Fruit fly (Drosophila melanogaster) whole organism, embryonic: Measurements from ENCODE around the gene CG3434.

Experiments used
- Adf1 ChIP-seq: fragments of 200-800 bp; sonication (Bioruptor generic); IDR thresholded peaks from 2 replicates; pipeline ENCODE4 v1.3.6; 2022; ENCODE audit warnings: missing biosample characterization, missing genetic modification characterization
- CG10209 ChIP-seq: fragments of 200-800 bp; sonication (Bioruptor generic); optimal IDR thresholded peaks from 3 replicates; lab custom pipeline; 2017; ENCODE audit warnings: missing biosample characterization, mild to moderate bottlenecking, missing genetic modification characterization, missing genetic modification reagents
- CG1024 ChIP-seq: fragments of 200-800 bp; sonication (Bioruptor generic); IDR thresholded peaks from 2 replicates; pipeline ENCODE4 v1.3.6; 2022; ENCODE audit warnings: missing biosample characterization, missing genetic modification characterization
- CG13775 ChIP-seq: fragments of 200-800 bp; sonication (Bioruptor generic); optimal IDR thresholded peaks from 3 replicates; lab custom pipeline; 2017; ENCODE audit warnings: missing biosample characterization, mild to moderate bottlenecking, missing genetic modification characterization
- CG13894 ChIP-seq: fragments of 200-800 bp; sonication (Bioruptor generic); optimal IDR thresholded peaks from 3 replicates; lab custom pipeline; 2018; ENCODE audit warnings: missing biosample characterization, mild to moderate bottlenecking, missing genetic modification characterization, moderate library complexity
- CG14441 ChIP-seq: fragments of 200-800 bp; sonication (Bioruptor generic); IDR thresholded peaks from 2 replicates; pipeline ENCODE4 v1.3.6; 2022; ENCODE audit warnings: missing biosample characterization, missing genetic modification characterization
- CG14860 ChIP-seq: fragments of 200-800 bp; sonication (Bioruptor generic); IDR thresholded peaks from 3 replicates; pipeline ENCODE4 v1.3.6; 2022; ENCODE audit warnings: missing biosample characterization, missing genetic modification characterization; ENCODE audit not compliant: partially characterized antibody
- CG15011 ChIP-seq: fragments of 200-800 bp; sonication (Bioruptor generic); optimal IDR thresholded peaks from 3 replicates; lab custom pipeline; 2018; ENCODE audit warnings: missing biosample characterization, mild to moderate bottlenecking, missing genetic modification characterization
- CG15073 ChIP-seq: fragments of 200-800 bp; sonication (Bioruptor generic); optimal IDR thresholded peaks from 2 replicates; lab custom pipeline; 2016; ENCODE audit warnings: missing biosample characterization, missing genetic modification characterization
- CG15696 ChIP-seq: fragments of 200-800 bp; sonication (Bioruptor generic); optimal IDR thresholded peaks from 2 replicates; lab custom pipeline; 2019; ENCODE audit warnings: missing biosample characterization, mild to moderate bottlenecking, missing genetic modification characterization, moderate library complexity
- CG17361 ChIP-seq: fragments of 200-800 bp; sonication (Bioruptor generic); IDR thresholded peaks from 3 replicates; pipeline ENCODE4 v1.3.6; 2022; ENCODE audit warnings: missing biosample characterization, missing genetic modification characterization
- CG31388 ChIP-seq: fragments of 200-800 bp; sonication (Bioruptor generic); optimal IDR thresholded peaks from 2 replicates; lab custom pipeline; 2016; ENCODE audit warnings: missing biosample characterization, missing genetic modification characterization
- CG3281 ChIP-seq: fragments of 200-800 bp; sonication (Bioruptor generic); optimal IDR thresholded peaks from 3 replicates; lab custom pipeline; 2017; ENCODE audit warnings: missing biosample characterization, mild to moderate bottlenecking, missing genetic modification characterization
- CG33213 ChIP-seq: fragments of 200-800 bp; sonication (Bioruptor generic); optimal IDR thresholded peaks from 3 replicates; lab custom pipeline; 2016; ENCODE audit warnings: missing biosample characterization, missing genetic modification characterization
- CG3726 ChIP-seq: fragments of 200-800 bp; sonication (Bioruptor generic); IDR thresholded peaks from 3 replicates; pipeline ENCODE4, ENCODE4 v1.3.6; 2022; ENCODE audit warnings: missing biosample characterization, missing genetic modification characterization
- CG3995 ChIP-seq: fragments of 200-800 bp; sonication (Bioruptor generic); optimal IDR thresholded peaks from 3 replicates; lab custom pipeline; 2016; ENCODE audit warnings: missing biosample characterization, missing genetic modification characterization
- CG4328 ChIP-seq: fragments of 200-800 bp; sonication (Bioruptor generic); optimal IDR thresholded peaks from 3 replicates; lab custom pipeline; 2017; ENCODE audit warnings: missing biosample characterization, missing genetic modification reagents, missing genetic modification characterization
- CG4424 ChIP-seq: fragments of 200-800 bp; sonication (Bioruptor generic); optimal IDR thresholded peaks from 3 replicates; lab custom pipeline; 2016; ENCODE audit warnings: missing biosample characterization, missing genetic modification characterization
- CG6654 ChIP-seq: fragments of 200-800 bp; sonication (Bioruptor generic); optimal IDR thresholded peaks from 2 replicates; lab custom pipeline; 2017; ENCODE audit warnings: missing biosample characterization, mild to moderate bottlenecking, missing genetic modification characterization
- CG7963 ChIP-seq: fragments of 200-800 bp; sonication (Bioruptor generic); IDR thresholded peaks from 3 replicates; pipeline ENCODE4 v1.3.6; 2022; ENCODE audit warnings: missing biosample characterization, missing genetic modification characterization; ENCODE audit not compliant: partially characterized antibody
- CG9727 ChIP-seq: fragments of 200-800 bp; sonication (Bioruptor generic); optimal IDR thresholded peaks from 3 replicates; lab custom pipeline; 2017; ENCODE audit warnings: missing biosample characterization, mild to moderate bottlenecking, missing genetic modification characterization
- CG9876 ChIP-seq: fragments of 200-800 bp; sonication (Bioruptor generic); optimal IDR thresholded peaks from 2 replicates; lab custom pipeline; 2016; ENCODE audit warnings: missing biosample characterization, missing genetic modification characterization
- CG9932 ChIP-seq: fragments of 200-800 bp; sonication (Bioruptor generic); IDR thresholded peaks from 2 replicates; pipeline ENCODE4 v1.3.6; 2022; ENCODE audit warnings: missing biosample characterization, missing genetic modification characterization
- Deaf1 ChIP-seq: fragments of 200-800 bp; optimal IDR thresholded peaks from 3 replicates; lab custom pipeline; 2019; ENCODE audit warnings: missing biosample characterization, mild to moderate bottlenecking, missing genetic modification characterization, moderate library complexity
- Dll ChIP-seq: fragments of 200-800 bp; sonication (Bioruptor generic); IDR thresholded peaks from 4 replicates; pipeline ENCODE4 v1.3.6; 2022; ENCODE audit warnings: missing biosample characterization, missing genetic modification characterization; ENCODE audit not compliant: partially characterized antibody
- Ets65A ChIP-seq: fragments of 200-800 bp; sonication (Bioruptor generic); peaks from one replicate; lab custom pipeline; 2016; ENCODE audit warnings: missing biosample characterization, missing genetic modification characterization
- HLH4C ChIP-seq: fragments of 200-800 bp; sonication (Bioruptor generic); IDR thresholded peaks from 3 replicates; pipeline ENCODE4 v1.3.6; 2022; ENCODE audit warnings: missing biosample characterization, missing genetic modification characterization; ENCODE audit not compliant: partially characterized antibody
- Hmr ChIP-seq: fragments of 200-800 bp; sonication (Bioruptor generic); optimal IDR thresholded peaks from 3 replicates; lab custom pipeline; 2017; ENCODE audit warnings: mild to moderate bottlenecking, missing biosample characterization, missing genetic modification reagents, missing genetic modification characterization
- Hr78 ChIP-seq, 2 experiments: fragments of 200-800 bp in 1 of 2; fragments of >200 bp in 1 of 2; sonication (Bioruptor generic) in 1 of 2; optimal IDR thresholded peaks; 2 replicates each; lab custom pipeline; 2017 to 2019; ENCODE audit warnings: missing biosample characterization in 2 of 2, missing genetic modification characterization in 2 of 2, mild to moderate bottlenecking in 1 of 2, moderate library complexity in 1 of 2
- Kr ChIP-seq: fragments of 200-800 bp; sonication (Bioruptor generic); optimal IDR thresholded peaks from 2 replicates; lab custom pipeline; 2017; ENCODE audit warnings: missing biosample characterization, mild to moderate bottlenecking, missing genetic modification characterization
- Rx ChIP-seq: fragments of 200-800 bp; sonication (Bioruptor generic); IDR thresholded peaks from 2 replicates; pipeline ENCODE4 v1.3.6; 2022; ENCODE audit warnings: missing biosample characterization, missing genetic modification characterization
- abd-A ChIP-seq: fragments of 200-800 bp; sonication (Bioruptor generic); optimal IDR thresholded peaks from 3 replicates; lab custom pipeline; 2019; ENCODE audit warnings: missing biosample characterization, mild to moderate bottlenecking, missing genetic modification characterization, moderate library complexity
- ac ChIP-seq: fragments of 200-800 bp; sonication (Bioruptor generic); optimal IDR thresholded peaks from 3 replicates; lab custom pipeline; 2017; ENCODE audit warnings: missing biosample characterization, mild to moderate bottlenecking, missing genetic modification characterization
- aop ChIP-seq: fragments of 200-800 bp; sonication (Bioruptor generic); IDR thresholded peaks from 2 replicates; pipeline ENCODE4 v1.3.6; 2022; ENCODE audit warnings: missing biosample characterization, missing genetic modification characterization
- ap ChIP-seq: fragments of 200-800 bp; sonication (Bioruptor generic); IDR thresholded peaks from 2 replicates; pipeline ENCODE4 v1.3.6; 2022; ENCODE audit warnings: missing biosample characterization, missing genetic modification characterization
- bsh ChIP-seq, 2 experiments: fragments of 200-800 bp; sonication (Bioruptor generic); optimal IDR thresholded peaks; 2 replicates each; lab custom pipeline; 2017 to 2018; ENCODE audit warnings: mild to moderate bottlenecking in 2 of 2, missing biosample characterization in 2 of 2, missing genetic modification characterization in 2 of 2, moderate library complexity in 1 of 2
- cg ChIP-seq: fragments of 200-800 bp; sonication (Bioruptor generic); optimal IDR thresholded peaks from 3 replicates; lab custom pipeline; 2019; ENCODE audit warnings: missing biosample characterization, mild to moderate bottlenecking, missing genetic modification characterization, moderate library complexity
- chif ChIP-seq, 2 experiments: fragments of 200-800 bp; sonication (Bioruptor generic); optimal IDR thresholded peaks; 3 replicates each; lab custom pipeline; 2016; ENCODE audit warnings: missing biosample characterization in 2 of 2, missing genetic modification characterization in 2 of 2
- chinmo ChIP-seq: fragments of 200-800 bp; sonication (Bioruptor generic); IDR thresholded peaks from 4 replicates; pipeline ENCODE4 v1.3.6; 2022; ENCODE audit warnings: missing biosample characterization, missing genetic modification characterization; ENCODE audit not compliant: partially characterized antibody
- dmrt99B ChIP-seq: fragments of 200-800 bp; sonication (Bioruptor generic); optimal IDR thresholded peaks from 2 replicates; lab custom pipeline; 2018; ENCODE audit warnings: missing biosample characterization, mild to moderate bottlenecking, missing genetic modification characterization, moderate library complexity
- ems ChIP-seq: fragments of 200-800 bp; sonication (Bioruptor generic); optimal IDR thresholded peaks from 3 replicates; lab custom pipeline; 2016; ENCODE audit warnings: missing biosample characterization, missing genetic modification characterization
- gro ChIP-seq: fragments of 200-800 bp; sonication (Bioruptor generic); optimal IDR thresholded peaks from 2 replicates; lab custom pipeline; 2016; ENCODE audit warnings: missing biosample characterization, missing genetic modification characterization
- hkb ChIP-seq, 2 experiments: fragments of 200-800 bp in 1 of 2; fragments of >200 bp in 1 of 2; sonication (Bioruptor generic) in 1 of 2; IDR thresholded peaks in 1 of 2; optimal IDR thresholded peaks in 1 of 2; 2 replicates each; pipeline versions ENCODE4 v1.3.6 to Lab custom; 2017 to 2022; ENCODE audit warnings: missing biosample characterization in 1 of 2, missing genetic modification characterization in 1 of 2
- lab ChIP-seq: fragments of 200-800 bp; sonication (Bioruptor generic); optimal IDR thresholded peaks from 3 replicates; lab custom pipeline; 2017; ENCODE audit warnings: missing biosample characterization, missing genetic modification characterization, mild to moderate bottlenecking, moderate library complexity, missing genetic modification reagents
- lmd ChIP-seq: fragments of 200-800 bp; sonication (Bioruptor generic); IDR thresholded peaks from 2 replicates; pipeline ENCODE4 v1.3.6; 2022; ENCODE audit warnings: missing biosample characterization, missing genetic modification characterization
- pum ChIP-seq: fragments of 200-800 bp; sonication (Bioruptor generic); optimal IDR thresholded peaks from 2 replicates; lab custom pipeline; 2016; ENCODE audit warnings: missing biosample characterization, missing genetic modification characterization
- shn ChIP-seq: fragments of 200-800 bp; sonication (Bioruptor generic); optimal IDR thresholded peaks from 3 replicates; lab custom pipeline; 2016; ENCODE audit warnings: missing biosample characterization, missing genetic modification characterization
- unpg ChIP-seq: fragments of 200-800 bp; sonication (Bioruptor generic); optimal IDR thresholded peaks from 3 replicates; lab custom pipeline; 2018; ENCODE audit warnings: missing biosample characterization, mild to moderate bottlenecking, missing genetic modification characterization, moderate library complexity
- wor ChIP-seq: fragments of 200-800 bp; sonication (Bioruptor generic); IDR thresholded peaks from 2 replicates; pipeline ENCODE4 v1.3.6; 2022; ENCODE audit warnings: missing biosample characterization, missing genetic modification characterization

Gene CG3434

DNA sequence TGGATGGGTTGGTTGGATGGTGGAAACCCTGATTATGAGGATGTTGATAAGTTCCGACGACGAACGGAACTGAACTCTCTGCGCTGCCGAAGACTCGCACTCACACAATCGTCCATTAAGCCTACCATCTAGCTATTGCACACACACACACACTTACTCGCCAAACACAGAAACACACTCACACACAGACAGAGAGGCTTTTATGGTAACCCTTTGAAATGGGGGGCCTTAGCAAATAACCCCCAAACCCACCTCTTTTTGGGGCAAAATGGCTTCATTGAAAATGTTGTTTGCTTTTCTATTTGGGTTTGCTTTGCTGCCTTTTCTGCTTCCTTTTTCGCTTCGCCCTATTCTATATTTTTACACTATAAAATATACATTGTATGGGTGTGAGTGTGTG, 8.5 kb upstream of the CG3434 start:
- TF ChIP-seq HLH4C (GFP tag; lab: Robert Waterston, UW): no peak
- no peak for TF ChIP-seq CG14860 (GFP tag; lab: Robert Waterston, UW)
- peak; percentile 19 for TF ChIP-seq CG13894 (tag; lab: Kevin White, UChicago)
- TF ChIP-seq CG15011 (GFP tag; lab: Kevin White, UChicago): no peak
- TF ChIP-seq bsh (GFP tag; optimal IDR thresholded peaks at IDR 0.05; lab: Kevin White, UChicago): no peak
- no peak for TF ChIP-seq CG7963 (GFP tag; lab: Robert Waterston, UW)
- TF ChIP-seq Hr78 (GFP tag; optimal IDR thresholded peaks at IDR 0.05; lab: Kevin White, UChicago): no peak
- TF ChIP-seq ems (GFP tag; lab: Kevin White, UChicago): no peak
- peak; percentile 19 for TF ChIP-seq Deaf1 (tag; lab: Kevin White, UChicago)
- no peak for TF ChIP-seq CG14441 (GFP tag; lab: Robert Waterston, UW)
- TF ChIP-seq Rx (GFP tag; lab: Robert Waterston, UW): no peak
- no peak for TF ChIP-seq CG3726 (GFP tag; lab: Robert Waterston, UW)
- TF ChIP-seq cg (GFP tag; lab: Kevin White, UChicago): peak; percentile 59
- TF ChIP-seq wor (GFP tag; lab: Robert Waterston, UW): no peak
- TF ChIP-seq chinmo: 0 out of 4 replicates have a peak, but pooled peaks have one; percentile 38
- no peak for TF ChIP-seq CG15696 (tag; lab: Kevin White, UChicago)
- no peak for TF ChIP-seq CG3281 (GFP tag; lab: Kevin White, UChicago)
- no peak for TF ChIP-seq hkb (optimal IDR thresholded peaks at IDR 0.05; lab: Kevin White, UChicago)
- no peak for TF ChIP-seq hkb (GFP tag; IDR thresholded peaks at IDR 0.05; lab: Robert Waterston, UW)
- no peak for TF ChIP-seq aop (GFP tag; lab: Robert Waterston, UW)
- TF ChIP-seq ac (GFP tag; lab: Kevin White, UChicago): no peak
- TF ChIP-seq abd-A (tag; lab: Kevin White, UChicago): peak; percentile 83
- no peak for TF ChIP-seq CG4328 (GFP tag; lab: Kevin White, UChicago)
- no peak for TF ChIP-seq CG15073
- TF ChIP-seq Adf1 (GFP tag; lab: Robert Waterston, UW): no peak
- no peak for TF ChIP-seq Dll (GFP tag; lab: Robert Waterston, UW)
- no peak for TF ChIP-seq CG1024 (GFP tag; lab: Robert Waterston, UW)
- no peak for TF ChIP-seq CG10209 (GFP tag; lab: Kevin White, UChicago)
- TF ChIP-seq CG31388 (GFP tag; lab: Kevin White, UChicago): no peak
- TF ChIP-seq ap (GFP tag; lab: Robert Waterston, UW): no peak
- TF ChIP-seq Kr (GFP tag; lab: Kevin White, UChicago): peak; percentile 32
- no peak for TF ChIP-seq CG9876 (GFP tag; lab: Kevin White, UChicago)
- no peak for TF ChIP-seq CG4424 (GFP tag; lab: Kevin White, UChicago)
- TF ChIP-seq unpg (GFP tag; lab: Kevin White, UChicago): no peak

DNA sequence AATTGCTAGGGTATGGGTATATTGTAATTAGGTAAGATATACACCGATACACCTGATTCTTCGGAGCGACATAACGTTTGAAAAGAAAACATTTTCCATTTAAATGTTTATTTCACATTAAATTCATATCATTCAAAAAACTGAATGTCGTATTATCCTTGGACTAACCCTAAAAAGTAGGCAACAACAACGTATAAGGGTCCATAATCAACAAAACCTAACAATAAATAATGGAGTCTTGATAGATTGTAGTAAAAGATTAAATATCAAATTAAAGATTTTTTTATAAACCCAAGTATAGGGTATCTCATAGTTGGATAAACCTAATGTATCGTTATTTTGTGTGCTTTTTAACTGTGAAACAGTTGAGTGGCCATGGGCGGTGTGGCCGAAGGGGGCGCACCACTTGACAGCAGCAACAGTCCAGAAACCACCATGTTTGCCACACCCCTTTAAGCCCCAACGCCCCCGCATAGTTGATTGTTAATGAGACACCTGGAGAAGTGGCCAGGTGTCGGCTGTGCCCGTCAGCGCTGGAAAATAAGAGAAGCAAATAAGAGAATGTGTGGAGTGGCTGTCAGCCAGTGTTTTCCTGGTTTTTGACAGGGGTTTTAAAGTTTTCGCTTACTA, 7.8 kb upstream of the CG3434 start:
- TF ChIP-seq Hr78 (GFP tag; optimal IDR thresholded peaks at IDR 0.05; lab: Kevin White, UChicago) (no peak), lab (GFP tag; lab: Kevin White, UChicago) (peak; percentile 21), CG6654 (GFP tag; lab: Kevin White, UChicago) (no peak), Ets65A (GFP tag; lab: Kevin White, UChicago) (peak; percentile 80), lmd (GFP tag; lab: Robert Waterston, UW) (0 out of 2 replicates have a peak, but pooled peaks have one; percentile 26), shn (peak; percentile 15), pum (GFP tag; lab: Kevin White, UChicago) (peak; percentile 25), dmrt99B (tag; lab: Kevin White, UChicago) (peak; percentile 55), CG3995 (GFP tag; lab: Kevin White, UChicago) (peak; percentile 2), CG33213 (GFP tag; lab: Kevin White, UChicago) (no peak), gro (GFP tag; lab: Kevin White, UChicago) (no peak), Hmr (GFP tag; lab: Kevin White, UChicago) (peak; percentile 32), CG9727 (GFP tag; lab: Kevin White, UChicago) (peak; percentile 28), chif (GFP tag; optimal IDR thresholded peaks at IDR 0.05; lab: Kevin White, UChicago) (peak in 1 of 2 experiments; percentile 9), CG9932 (GFP tag; lab: Robert Waterston, UW) (peak; percentile 12; the same call in 1 of the 2 replicates), CG17361 (peak; percentile 60), CG13775 (GFP tag; lab: Kevin White, UChicago) (peak; percentile 26)
